Fruit fly (Drosophila melanogaster): ENCODE results near the gene CG14377.
A peak's percentile ranks its signal among the peaks of the same experiment; 100 is the strongest.

Gene CG14377

dm6 chr3R:13403032-13403459 is 5.4 kb downstream of the CG14377 start, which contains the start of gene Dpm3:
Dpm3 (minus strand) TSS chr3R:13403051.
- TF ChIP-seq zen (tag; optimal IDR thresholded peaks at IDR 0.05) (peak; percentile 68), en (GFP tag; optimal IDR thresholded peaks at IDR 0.05) (no peak), rib (GFP tag; IDR thresholded peaks at IDR 0.05) (no peak), CG34376 (GFP tag; optimal IDR thresholded peaks at IDR 0.05) (no peak), CG42726 (GFP tag; IDR thresholded peaks at IDR 0.05; ENCODE audit: partially characterized antibody) (peak; percentile 84), kay (GFP tag; optimal IDR thresholded peaks at IDR 0.05) (peak; percentile 50), sd (tag; optimal IDR thresholded peaks at IDR 0.05) (no peak), chn (GFP tag; optimal IDR thresholded peaks at IDR 0.05) (peak; percentile 15), Dll (GFP tag; IDR thresholded peaks at IDR 0.05; ENCODE audit: partially characterized antibody) (peak; percentile 97), CG2875 (GFP tag; optimal IDR thresholded peaks at IDR 0.05) (no peak), CG32767 (GFP tag; IDR thresholded peaks at IDR 0.05) (no peak), CG13123 (GFP tag; optimal IDR thresholded peaks at IDR 0.05) (peak; percentile 38), bbx (GFP tag; IDR thresholded peaks at IDR 0.05; ENCODE audit: partially characterized antibody) (peak; percentile 86), Usf (GFP tag; optimal IDR thresholded peaks at IDR 0.05) (no peak), Sin3A (optimal IDR thresholded peaks at IDR 0.05) (peak; percentile 88), CG3281 (GFP tag; optimal IDR thresholded peaks at IDR 0.05) (no peak), CG2889 (GFP tag; IDR thresholded peaks at IDR 0.05) (no peak), h (optimal IDR thresholded peaks at IDR 0.05) (no peak), Bteb2 (GFP tag; optimal IDR thresholded peaks at IDR 0.05) (no peak), run (tag; optimal IDR thresholded peaks at IDR 0.05) (no peak), Six4 (GFP tag; optimal IDR thresholded peaks at IDR 0.05) (no peak), caup (GFP tag; optimal IDR thresholded peaks at IDR 0.05; ENCODE audit: severe bottlenecking) (no peak), CG12071 (GFP tag; optimal IDR thresholded peaks at IDR 0.05) (no peak), Aef1 (GFP tag; IDR thresholded peaks at IDR 0.05) (no peak), lbe (GFP tag; optimal IDR thresholded peaks at IDR 0.05) (no peak), CG3838 (GFP tag; optimal IDR thresholded peaks at IDR 0.05) (no peak), sisA (GFP tag; IDR thresholded peaks at IDR 0.05) (0 out of 2 replicates have a peak, but pooled peaks have one; percentile 20), CG9215 (GFP tag; IDR thresholded peaks at IDR 0.05) (no peak; the same call in 1 of the 2 replicates), CG4360 (GFP tag; IDR thresholded peaks at IDR 0.05) (no peak), ro (GFP tag; IDR thresholded peaks at IDR 0.05) (no peak), CG13624 (GFP tag; optimal IDR thresholded peaks at IDR 0.05) (peak; percentile 18), CG33213 (GFP tag; optimal IDR thresholded peaks at IDR 0.05) (peak; percentile 76), CG7271 (tag; optimal IDR thresholded peaks at IDR 0.05) (no peak), MESR4 (GFP tag; optimal IDR thresholded peaks at IDR 0.05) (peak; percentile 27), CG8089 (GFP tag; optimal IDR thresholded peaks at IDR 0.05) (no peak), CG31388 (GFP tag; optimal IDR thresholded peaks at IDR 0.05) (no peak), grau (tag; optimal IDR thresholded peaks at IDR 0.05) (peak; percentile 21), tll (GFP tag; optimal IDR thresholded peaks at IDR 0.05) (no peak), bcd (GFP tag; optimal IDR thresholded peaks at IDR 0.05) (peak; percentile 41), CG16813 (GFP tag; IDR thresholded peaks at IDR 0.05; ENCODE audit: partially characterized antibody) (peak; percentile 89), CG17829 (tag; optimal IDR thresholded peaks at IDR 0.05) (peak; percentile 50), chif (GFP tag; optimal IDR thresholded peaks at IDR 0.05) (peak in 1 of 2 experiments; percentile 50), CG2199 (GFP tag; IDR thresholded peaks at IDR 0.05) (0 out of 3 replicates have a peak, but pooled peaks have one; percentile 68), Camta (GFP tag; optimal IDR thresholded peaks at IDR 0.05) (peak; percentile 60), cad (GFP tag; optimal IDR thresholded peaks at IDR 0.05) (no peak), Fer1 (GFP tag; optimal IDR thresholded peaks at IDR 0.05) (no peak), Med (GFP tag) (peak; percentile 77), so (GFP tag; IDR thresholded peaks at IDR 0.05) (0 out of 3 replicates have a peak, but pooled peaks have one; percentile 22), CG11695 (GFP tag; IDR thresholded peaks at IDR 0.05) (no peak), Xrp1 (GFP tag; IDR thresholded peaks at IDR 0.05) (no peak), p53 (GFP tag; optimal IDR thresholded peaks at IDR 0.05) (peak; percentile 46), slp2 (GFP tag; optimal IDR thresholded peaks at IDR 0.05) (peak; percentile 22)
